Worm (Caenorhabditis elegans): Measurements from ENCODE around the gene msp-152.

Gene msp-152

ce11 chrII:4904277-4904676 is 28.6 kb upstream of the msp-152 start (continued):
- TF ChIP-seq daf-12 (tag; optimal IDR thresholded peaks at IDR 0.05) (no peak), fkh-2 (tag; optimal IDR thresholded peaks at IDR 0.05) (no peak), egl-27 (tag; optimal IDR thresholded peaks at IDR 0.05) (peak; percentile 18), ceh-82 (tag; optimal IDR thresholded peaks at IDR 0.05) (no peak), mdl-1 (tag; optimal IDR thresholded peaks at IDR 0.05) (no peak), nhr-76 (tag; optimal IDR thresholded peaks at IDR 0.05) (no peak), egl-5 (tag; optimal IDR thresholded peaks at IDR 0.05) (peak; percentile 78), nhr-11 (tag; optimal IDR thresholded peaks at IDR 0.05) (no peak), lsy-12 (tag; optimal IDR thresholded peaks at IDR 0.05) (no peak), ceh-16 (tag; optimal IDR thresholded peaks at IDR 0.05) (no peak)

DNA sequence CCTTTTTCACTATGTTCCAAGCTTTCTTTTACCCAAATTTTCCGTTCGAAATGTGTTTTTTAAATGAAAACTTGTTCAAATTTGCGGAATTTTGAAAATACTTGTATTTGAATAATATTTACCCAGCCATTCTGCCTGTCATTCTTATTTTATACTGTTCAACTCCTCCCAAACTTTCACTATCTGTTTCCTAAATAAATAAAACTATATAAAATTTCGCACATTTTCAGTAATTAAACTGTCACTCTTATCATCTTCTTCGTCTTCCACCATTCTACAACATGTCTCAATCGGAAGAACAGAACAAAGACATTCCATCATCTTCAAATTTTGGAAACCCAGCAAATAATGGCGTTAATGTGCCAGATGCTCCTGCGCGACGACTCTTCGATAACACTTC is 28.0 kb upstream of the msp-152 start, which contains the start of gene btbd-10:
btbd-10 (plus strand) TSS at position 231 of the 400 bp plus-strand sequence.
- peak; percentile 75 for TF ChIP-seq elt-2 (tag; optimal IDR thresholded peaks at IDR 0.05)
- TF ChIP-seq egl-5 (tag; optimal IDR thresholded peaks at IDR 0.05) = no peak

DNA sequence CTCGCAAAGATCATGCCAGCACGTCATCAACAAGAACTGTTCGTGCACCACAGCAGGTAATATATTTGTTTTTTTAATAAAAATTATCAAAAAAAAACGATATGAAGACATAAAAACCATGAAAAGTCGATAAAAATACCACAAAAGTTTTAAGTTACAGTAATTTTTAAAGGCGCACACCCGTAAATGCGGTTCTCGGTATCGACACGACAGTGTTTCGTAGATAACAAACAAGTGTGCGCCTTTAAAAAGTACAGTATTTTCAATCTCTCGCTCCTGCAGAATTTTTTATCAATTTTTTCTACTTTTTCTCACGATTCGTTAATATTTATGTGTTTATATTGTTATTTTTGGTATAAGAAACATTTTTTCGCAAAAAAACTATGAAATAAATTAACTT is 27.5 kb upstream of the msp-152 start:
- TF ChIP-seq R02D3.7 (tag; optimal IDR thresholded peaks at IDR 0.05) = no peak

DNA sequence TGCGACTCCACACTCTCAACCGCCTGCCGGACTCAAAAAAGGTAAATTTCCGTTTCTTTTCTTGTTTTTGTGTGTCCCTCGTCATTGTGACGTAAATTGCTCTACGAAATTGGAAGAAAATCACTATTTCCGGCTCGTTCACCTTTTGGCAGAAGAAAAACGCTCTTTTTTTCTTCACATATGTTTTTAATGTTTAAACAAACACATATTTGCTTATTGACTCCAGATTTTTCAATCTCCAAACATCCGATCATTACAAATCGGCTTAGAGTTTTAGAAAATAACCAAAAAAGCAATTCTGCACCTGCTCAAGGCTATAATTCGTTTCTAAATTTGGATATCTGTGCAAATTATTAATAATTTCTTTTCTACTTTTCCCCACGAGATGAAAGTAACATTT is 26.9 kb upstream of the msp-152 start:
- TF ChIP-seq pqm-1 (tag; optimal IDR thresholded peaks at IDR 0.05) (no peak), hmg-11 (tag; optimal IDR thresholded peaks at IDR 0.05) (no peak), nhr-28 (tag; optimal IDR thresholded peaks at IDR 0.05) (no peak), fkh-2 (tag; optimal IDR thresholded peaks at IDR 0.05) (no peak), sea-2 (GFP tag; optimal IDR thresholded peaks at IDR 0.05) (no peak), nhr-25 (tag; optimal IDR thresholded peaks at IDR 0.05) (no peak), egl-27 (tag; optimal IDR thresholded peaks at IDR 0.05) (no peak), R02D3.7 (tag; optimal IDR thresholded peaks at IDR 0.05) (no peak), zag-1 (tag; optimal IDR thresholded peaks at IDR 0.05) (no peak), ZK546.5 (tag; optimal IDR thresholded peaks at IDR 0.05) (no peak), ama-1 (optimal IDR thresholded peaks at IDR 0.05) (no peak), ztf-4 (tag; optimal IDR thresholded peaks at IDR 0.05) (no peak), skn-1 (tag; optimal IDR thresholded peaks at IDR 0.05) (no peak), fkh-10 (GFP tag; optimal IDR thresholded peaks at IDR 0.05) (no peak), snpc-4 (tag; optimal IDR thresholded peaks at IDR 0.05) (no peak), ceh-82 (tag; optimal IDR thresholded peaks at IDR 0.05) (no peak), elt-2 (tag; optimal IDR thresholded peaks at IDR 0.05) (no peak)

DNA sequence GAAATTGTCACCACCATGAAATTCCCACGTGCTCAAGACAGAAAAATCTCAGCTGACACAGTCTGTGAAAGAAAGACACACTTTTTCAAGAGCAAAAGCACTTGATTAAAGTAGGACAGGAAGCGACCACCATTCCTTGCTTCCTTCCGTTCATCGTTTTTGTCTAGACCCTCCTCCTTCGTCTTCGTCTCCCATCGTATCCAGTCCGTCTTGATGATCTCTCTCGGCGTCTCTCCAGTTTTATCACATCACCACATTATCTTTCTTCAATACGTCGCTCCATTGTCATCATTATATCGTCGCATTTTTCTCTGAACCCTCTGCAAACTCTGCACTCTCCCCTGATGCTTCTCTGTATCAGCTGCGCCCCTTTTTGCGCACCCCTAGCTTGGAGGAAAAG is 24.7 kb upstream of the msp-152 start:
- TF ChIP-seq nfya-1 (tag; optimal IDR thresholded peaks at IDR 0.05; ENCODE audit: insufficient read depth) = peak; percentile 48
- TF ChIP-seq lin-39 (tag; optimal IDR thresholded peaks at IDR 0.05) = peak; percentile 25
- TF ChIP-seq tbx-2 (tag; optimal IDR thresholded peaks at IDR 0.05) = peak; percentile 5
- peak; percentile 22 for TF ChIP-seq elt-2 (tag; optimal IDR thresholded peaks at IDR 0.05)
- TF ChIP-seq skn-1 (tag; optimal IDR thresholded peaks at IDR 0.05) = peak; percentile 93
- peak; percentile 26 for TF ChIP-seq nhr-23 (tag; optimal IDR thresholded peaks at IDR 0.05)
- no peak for TF ChIP-seq hmg-11 (tag; optimal IDR thresholded peaks at IDR 0.05)
- TF ChIP-seq nhr-28 (tag; optimal IDR thresholded peaks at IDR 0.05) = no peak
- TF ChIP-seq eor-1 (tag; optimal IDR thresholded peaks at IDR 0.05) = no peak
- TF ChIP-seq egl-5 (tag; optimal IDR thresholded peaks at IDR 0.05) = peak; percentile 88
- TF ChIP-seq fos-1 (tag; optimal IDR thresholded peaks at IDR 0.05) = no peak

ce11 chrII:4914214-4914613 is 18.6 kb upstream of the msp-152 start, which contains the start of gene R05F9.11:
Gene R05F9.11 (minus strand): TSS chrII:4914218.
- no peak for TF ChIP-seq lin-15B (tag; optimal IDR thresholded peaks at IDR 0.05)
- TF ChIP-seq elt-2 (tag; optimal IDR thresholded peaks at IDR 0.05) = peak; percentile 13

- no peak for TF ChIP-seq egl-27 (tag; optimal IDR thresholded peaks at IDR 0.05)
- no peak for TF ChIP-seq tbx-2 (tag; optimal IDR thresholded peaks at IDR 0.05)
- TF ChIP-seq fos-1 (tag; optimal IDR thresholded peaks at IDR 0.05) = no peak
- no peak for TF ChIP-seq zag-1 (tag; optimal IDR thresholded peaks at IDR 0.05)
- TF ChIP-seq nhr-28 (tag; optimal IDR thresholded peaks at IDR 0.05) = no peak
- no peak for TF ChIP-seq mdl-1 (tag; optimal IDR thresholded peaks at IDR 0.05)
- no peak for TF ChIP-seq sea-2 (GFP tag; optimal IDR thresholded peaks at IDR 0.05)
- TF ChIP-seq fkh-2 (tag; optimal IDR thresholded peaks at IDR 0.05) = no peak
- no peak for TF ChIP-seq jun-1 (tag; optimal IDR thresholded peaks at IDR 0.05)
- no peak for TF ChIP-seq unc-62 (GFP tag; optimal IDR thresholded peaks at IDR 0.05)
- no peak for TF ChIP-seq ceh-82 (tag; optimal IDR thresholded peaks at IDR 0.05)
- no peak for TF ChIP-seq hmg-11 (tag; optimal IDR thresholded peaks at IDR 0.05)
- TF ChIP-seq lin-15B (tag; optimal IDR thresholded peaks at IDR 0.05) = no peak
- TF ChIP-seq nhr-77 (tag; optimal IDR thresholded peaks at IDR 0.05) = no peak
- TF ChIP-seq elt-3 (tag; optimal IDR thresholded peaks at IDR 0.05) = no peak
Observed at ce11 chrII:4915572-4915971, 17.3 kb upstream of the msp-152 start.

All from whole organism, L3 larva.